Fruit fly (Drosophila melanogaster) whole organism, embryonic: ENCODE measurements around the gene Lcp65Ag2.
A peak's percentile ranks its signal among the peaks of the same experiment; 100 is the strongest.
"Not testable (repeated sequence)": the region's sequence is repeated elsewhere in the genome, so short reads cannot be mapped to it uniquely, and the experiment has no call there.

Experiments used
- Abd-B ChIP-seq: fragments of 200-800 bp; sonication (Bioruptor generic); optimal IDR thresholded peaks from 2 replicates; lab custom pipeline; 2018; ENCODE audit warnings: missing biosample characterization, mild to moderate bottlenecking, missing genetic modification characterization, moderate library complexity
- Bdp1 ChIP-seq: fragments of 200-800 bp; sonication (Bioruptor generic); optimal IDR thresholded peaks from 3 replicates; lab custom pipeline; 2016; ENCODE audit warnings: missing biosample characterization, missing genetic modification characterization
- Blimp-1 ChIP-seq: fragments of 200-800 bp; sonication (Bioruptor generic); optimal IDR thresholded peaks from 3 replicates; lab custom pipeline; 2018; ENCODE audit warnings: missing biosample characterization, missing genetic modification characterization, mild to moderate bottlenecking, moderate library complexity, missing genetic modification reagents
- CG10565 ChIP-seq: fragments of 200-800 bp; sonication (Bioruptor generic); optimal IDR thresholded peaks from 3 replicates; lab custom pipeline; 2016; ENCODE audit warnings: missing biosample characterization, mild to moderate bottlenecking, missing genetic modification characterization
- CG12236 ChIP-seq: fragments of 200-800 bp; sonication (Bioruptor generic); optimal IDR thresholded peaks from 2 replicates; lab custom pipeline; 2016; ENCODE audit warnings: missing biosample characterization, missing genetic modification characterization
- CG13894 ChIP-seq: fragments of 200-800 bp; sonication (Bioruptor generic); optimal IDR thresholded peaks from 3 replicates; lab custom pipeline; 2018; ENCODE audit warnings: missing biosample characterization, mild to moderate bottlenecking, missing genetic modification characterization, moderate library complexity
- CG18262 ChIP-seq: fragments of 200-800 bp; optimal IDR thresholded peaks from 3 replicates; lab custom pipeline; 2019; ENCODE audit warnings: missing biosample characterization, mild to moderate bottlenecking, missing genetic modification characterization, moderate library complexity
- CG31365 ChIP-seq: fragments of 200-800 bp; sonication (Bioruptor generic); optimal IDR thresholded peaks from 2 replicates; lab custom pipeline; 2018; ENCODE audit warnings: missing biosample characterization, mild to moderate bottlenecking, missing genetic modification characterization
- CG3838 ChIP-seq: fragments of 200-800 bp; sonication (Bioruptor generic); optimal IDR thresholded peaks from 3 replicates; lab custom pipeline; 2016; ENCODE audit warnings: missing biosample characterization, missing genetic modification characterization
- CG7963 ChIP-seq: fragments of 200-800 bp; sonication (Bioruptor generic); IDR thresholded peaks from 3 replicates; pipeline ENCODE4 v1.3.6; 2022; ENCODE audit warnings: missing biosample characterization, missing genetic modification characterization; ENCODE audit not compliant: partially characterized antibody
- Dbx ChIP-seq: fragments of 200-800 bp; sonication (Bioruptor generic); IDR thresholded peaks from 3 replicates; pipeline ENCODE4 v1.3.6; 2022; ENCODE audit warnings: missing biosample characterization, missing genetic modification characterization
- Dek ChIP-seq: fragments of 200-800 bp; sonication (Bioruptor generic); optimal IDR thresholded peaks from 3 replicates; lab custom pipeline; 2019; ENCODE audit warnings: missing biosample characterization, mild to moderate bottlenecking, missing genetic modification characterization, moderate library complexity
- Doc3 ChIP-seq: fragments of 200-800 bp; sonication (Bioruptor generic); IDR thresholded peaks from 3 replicates; pipeline ENCODE4 v1.3.6; 2022; ENCODE audit warnings: missing biosample characterization, missing genetic modification characterization; ENCODE audit not compliant: partially characterized antibody
- Elba2 ChIP-seq: fragments of 200-800 bp; sonication (Bioruptor generic); optimal IDR thresholded peaks from 3 replicates; lab custom pipeline; 2016; ENCODE audit warnings: missing biosample characterization, missing genetic modification characterization
- Ets65A ChIP-seq: fragments of 200-800 bp; sonication (Bioruptor generic); peaks from one replicate; lab custom pipeline; 2016; ENCODE audit warnings: missing biosample characterization, missing genetic modification characterization
- Jarid2 ChIP-seq: fragments of 200-800 bp; sonication (Bioruptor generic); optimal IDR thresholded peaks from 3 replicates; lab custom pipeline; 2017; ENCODE audit warnings: mild to moderate bottlenecking, missing biosample characterization, missing genetic modification reagents, missing genetic modification characterization
- Pdp1 ChIP-seq, 2 experiments: fragments of 200-800 bp; sonication (Bioruptor generic); optimal IDR thresholded peaks; 3 replicates each; lab custom pipeline; 2016; ENCODE audit warnings: missing biosample characterization in 2 of 2, missing genetic modification characterization in 2 of 2, mild to moderate bottlenecking in 1 of 2, moderate library complexity in 1 of 2
- Trl ChIP-seq, 3 experiments: fragments of >200 bp in 2 of 3; fragments of 200-800 bp in 1 of 3; sonication (Bioruptor generic) in 1 of 3; optimal IDR thresholded peaks; 2 replicates in 1 of 3; 3 replicates in 2 of 3; lab custom pipeline; 2016 to 2017; ENCODE audit warnings: missing biosample characterization in 1 of 3, missing genetic modification characterization in 1 of 3
- cg ChIP-seq: fragments of 200-800 bp; sonication (Bioruptor generic); optimal IDR thresholded peaks from 3 replicates; lab custom pipeline; 2019; ENCODE audit warnings: missing biosample characterization, mild to moderate bottlenecking, missing genetic modification characterization, moderate library complexity
- da ChIP-seq: fragments of 200-800 bp; sonication (Bioruptor generic); optimal IDR thresholded peaks from 2 replicates; lab custom pipeline; 2016; ENCODE audit warnings: missing biosample characterization, missing genetic modification characterization
- kay ChIP-seq: fragments of 200-800 bp; sonication (Bioruptor generic); optimal IDR thresholded peaks from 2 replicates; lab custom pipeline; 2016; ENCODE audit warnings: missing biosample characterization, missing genetic modification characterization
- lmd ChIP-seq: fragments of 200-800 bp; sonication (Bioruptor generic); IDR thresholded peaks from 2 replicates; pipeline ENCODE4 v1.3.6; 2022; ENCODE audit warnings: missing biosample characterization, missing genetic modification characterization
- otp ChIP-seq: fragments of 200-800 bp; sonication (Bioruptor generic); IDR thresholded peaks from 3 replicates; pipeline ENCODE4, ENCODE4 v1.3.6; 2022; ENCODE audit warnings: missing biosample characterization, missing genetic modification characterization
- peb ChIP-seq: fragments of 200-800 bp; sonication (Bioruptor generic); IDR thresholded peaks from 2 replicates; pipeline ENCODE4 v1.3.6; 2022; ENCODE audit warnings: missing biosample characterization, missing genetic modification characterization
- ranshi ChIP-seq: fragments of 200-800 bp; sonication (Bioruptor generic); IDR thresholded peaks from 2 replicates; pipeline ENCODE4 v1.3.6; 2022; ENCODE audit warnings: missing biosample characterization, missing genetic modification characterization
- run ChIP-seq: fragments of 200-800 bp; sonication (Bioruptor generic); optimal IDR thresholded peaks from 3 replicates; lab custom pipeline; 2018; ENCODE audit warnings: missing biosample characterization, mild to moderate bottlenecking, missing genetic modification characterization
- toy ChIP-seq: fragments of 200-800 bp; sonication (Bioruptor generic); IDR thresholded peaks from 2 replicates; pipeline ENCODE4 v1.3.6; 2022; ENCODE audit warnings: missing biosample characterization, missing genetic modification characterization

Lcp65Ag2 gene

DNA sequence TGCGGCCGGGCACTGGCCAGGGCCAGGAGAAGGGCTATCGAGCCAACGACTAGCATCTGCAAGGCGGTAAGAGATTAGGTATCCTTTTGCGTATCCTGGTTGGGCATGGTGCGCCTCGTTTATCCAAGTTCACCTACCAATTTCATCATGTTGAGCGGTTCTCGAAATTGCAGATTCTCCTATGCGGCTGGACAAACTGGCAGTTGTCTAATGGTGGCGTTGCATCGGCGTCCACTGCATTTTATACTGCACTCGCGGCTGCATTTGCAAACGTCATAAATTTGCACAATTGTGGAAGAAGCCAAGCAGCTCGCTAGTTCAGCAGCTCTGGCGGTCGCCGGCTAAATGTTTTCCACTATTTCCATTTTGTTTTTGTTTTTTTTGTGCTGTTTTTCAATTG, 19.1 kb upstream of the Lcp65Ag2 start, which contains the start of gene Acp65Aa:
Gene Acp65Aa, minus strand, starts transcription at position 215 of the 400 bp plus-strand sequence.
- peak; percentile 90 for TF ChIP-seq Ets65A (GFP tag; lab: Kevin White, UChicago)
- no peak for TF ChIP-seq Elba2 (GFP tag; lab: Kevin White, UChicago)
- TF ChIP-seq otp (GFP tag; lab: Robert Waterston, UW): no peak
- TF ChIP-seq lmd (GFP tag; lab: Robert Waterston, UW): 0 out of 2 replicates have a peak, but pooled peaks have one; percentile 4
- TF ChIP-seq Trl (optimal IDR thresholded peaks at IDR 0.05; lab: Kevin White, UChicago): no peak
- TF ChIP-seq Trl (GFP tag; optimal IDR thresholded peaks at IDR 0.05; lab: Kevin White, UChicago): no peak
- TF ChIP-seq Pdp1 (GFP tag; optimal IDR thresholded peaks at IDR 0.05; lab: Kevin White, UChicago): no peak

DNA sequence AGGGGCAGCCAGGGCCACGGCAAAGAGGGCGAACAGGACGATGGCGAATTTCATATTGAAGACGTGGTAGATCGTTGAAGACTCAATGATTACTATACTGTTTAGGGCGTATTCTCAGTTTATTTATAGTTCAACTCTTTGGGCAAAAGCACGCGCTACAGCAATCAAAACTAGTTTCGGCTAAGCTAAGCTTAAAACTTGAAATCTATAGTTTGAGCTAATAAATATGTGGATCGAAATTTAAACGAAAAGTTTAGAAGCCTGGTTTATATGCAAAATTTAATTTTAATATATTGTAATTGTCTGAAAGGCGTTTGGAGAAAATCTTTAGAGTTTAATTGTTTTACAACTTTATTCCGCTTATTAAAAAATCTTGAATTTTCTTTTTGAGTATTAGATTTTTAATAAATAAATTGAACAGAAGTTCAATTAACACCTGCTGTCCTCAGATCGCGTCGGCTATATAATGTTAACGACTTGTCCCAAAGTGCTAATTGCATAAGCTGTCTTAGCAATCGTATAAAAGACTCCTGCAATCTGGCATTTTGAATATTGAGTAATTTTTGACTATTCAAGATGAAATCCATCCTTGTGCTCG, 17.5 kb upstream of the Lcp65Ag2 start, which contains the start of the genes Cpr65Ax2 and Lcp65Aa:
Gene Cpr65Ax2, minus strand, starts transcription at position 101 of the 598 bp plus-strand sequence.
Gene Lcp65Aa, plus strand, starts transcription at position 548 of the 598 bp plus-strand sequence.
- TF ChIP-seq kay (GFP tag; lab: Kevin White, UChicago); CG3838; CG12236 (GFP tag; lab: Kevin White, UChicago): not testable (repeated sequence)

DNA sequence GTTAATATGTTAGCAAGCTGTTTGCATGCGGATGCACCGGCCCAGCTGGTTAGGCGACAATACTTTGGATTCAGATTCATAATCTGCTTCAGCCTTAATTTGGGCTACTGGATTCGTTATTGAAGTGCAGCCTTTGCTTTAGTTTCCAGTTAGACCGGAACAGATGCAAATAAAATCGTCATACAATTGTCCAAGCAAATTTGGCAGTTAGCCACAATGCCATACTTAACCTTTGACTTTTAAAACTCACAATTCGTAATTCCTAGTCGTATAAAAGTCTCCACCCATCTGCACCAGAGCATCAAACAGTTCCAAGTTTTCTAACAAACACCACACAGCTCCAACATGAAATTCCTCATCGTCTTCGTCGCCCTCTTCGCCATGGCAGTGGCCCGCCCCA, 15.9 kb upstream of the Lcp65Ag2 start, which contains the start of gene Lcp65Ab1:
Gene Lcp65Ab1, plus strand, starts transcription at position 301 of the 400 bp plus-strand sequence.
- not testable (repeated sequence) for TF ChIP-seq CG18262 (tag; lab: Kevin White, UChicago); Doc3; ranshi (GFP tag; lab: Robert Waterston, UW)
- TF ChIP-seq, all 482 proteins: peak for 0; not testable (repeated sequence) for 482

- TF ChIP-seq CG10565 (GFP tag; lab: Kevin White, UChicago); CG7963; Dek: not testable (repeated sequence)
Observed at dm6 chr3L:6147887-6148286, 14.5 kb upstream of the Lcp65Ag2 start, which contains the start of gene Cpr65Ax1. Cpr65Ax1 (minus strand) TSS chr3L:6147987.

DNA sequence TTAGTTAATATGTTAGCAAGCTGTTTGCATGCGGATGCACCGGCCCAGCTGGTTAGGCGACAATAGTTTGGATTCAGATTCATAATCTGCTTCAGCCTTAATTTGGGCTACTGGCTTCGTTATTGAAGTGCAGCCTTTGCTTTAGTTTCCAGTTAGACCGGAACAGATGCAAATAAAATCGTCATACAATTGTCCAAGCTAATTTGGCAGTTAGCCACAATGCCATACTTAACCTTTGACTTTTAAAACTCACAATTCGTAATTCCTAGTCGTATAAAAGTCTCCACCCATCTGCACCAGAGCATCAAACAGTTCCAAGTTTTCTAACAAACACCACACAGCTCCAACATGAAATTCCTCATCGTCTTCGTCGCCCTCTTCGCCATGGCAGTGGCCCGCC, 13.0 kb upstream of the Lcp65Ag2 start, which contains the start of gene Lcp65Ab2:
Gene Lcp65Ab2, plus strand, starts transcription at position 301 of the 400 bp plus-strand sequence.
- not testable (repeated sequence) for TF ChIP-seq Abd-B (GFP tag; lab: Kevin White, UChicago); CG31365 (tag; lab: Kevin White, UChicago); Jarid2 (GFP tag; lab: Kevin White, UChicago)
- TF ChIP-seq, all 482 proteins: peak for 0; not testable (repeated sequence) for 482

dm6 chr3L:6144769-6145220, 11.4 kb upstream of the Lcp65Ag2 start, which contains the start of gene Lcp65Ac:
Lcp65Ac (plus strand) TSS chr3L:6144819.
- no peak for TF ChIP-seq peb (GFP tag; lab: Robert Waterston, UW)
- no peak for TF ChIP-seq toy (GFP tag; lab: Robert Waterston, UW)
- 0 out of 3 replicates have a peak, but pooled peaks have one; percentile 6 for TF ChIP-seq Dbx
- TF ChIP-seq cg (GFP tag; lab: Kevin White, UChicago): no peak
- no peak for TF ChIP-seq Bdp1
- TF ChIP-seq Ets65A (GFP tag; lab: Kevin White, UChicago): peak; percentile 93

DNA sequence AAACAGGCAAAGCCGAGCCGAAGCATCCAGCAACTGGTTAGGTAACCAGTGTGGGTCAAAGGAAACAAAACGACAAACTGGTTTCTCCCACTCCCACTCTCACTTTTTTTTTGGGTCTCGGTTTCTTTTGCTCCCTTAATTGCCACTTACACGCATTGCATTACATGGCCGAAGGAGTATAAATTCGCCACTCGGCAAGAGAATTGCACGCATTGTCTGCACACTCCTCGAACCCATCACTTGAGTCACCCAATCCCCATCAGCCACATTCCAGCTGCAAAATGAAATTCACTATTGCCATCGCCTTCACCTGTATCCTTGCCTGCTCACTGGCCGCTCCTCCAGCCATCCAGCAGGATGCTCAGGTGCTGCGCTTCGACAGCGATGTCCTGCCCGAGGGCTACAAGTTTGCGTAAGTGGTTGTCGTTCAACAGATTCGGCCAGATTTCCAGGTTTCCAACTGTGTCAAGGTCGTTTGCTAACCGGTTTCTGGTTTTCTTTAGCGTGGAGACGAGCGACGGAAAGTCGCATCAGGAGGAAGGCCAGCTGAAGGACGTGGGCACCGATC, 9.9 kb upstream of the Lcp65Ag2 start, which contains the start of gene Lcp65Ad:
Gene Lcp65Ad, plus strand, starts transcription at position 208 of the 568 bp plus-strand sequence.
- TF ChIP-seq Ets65A (GFP tag; lab: Kevin White, UChicago) (peak; percentile 85), CG13894 (no peak), da (GFP tag; lab: Kevin White, UChicago) (no peak), run (tag; lab: Kevin White, UChicago) (no peak), Blimp-1 (GFP tag; lab: Kevin White, UChicago) (peak; percentile 25)
